Worm (Caenorhabditis elegans) whole organism, late embryonic: ENCODE results near the gene mpc-1.

ENCODE experiments used
- C38D4.7 ChIP-seq: fragments of 200-800 bp; sonication (Bioruptor generic); optimal IDR thresholded peaks from 2 replicates; lab custom pipeline; 2018; ENCODE audit warnings: mild to moderate bottlenecking, missing genetic modification characterization, moderate library complexity, missing compliant biosample characterization
- F13H6.1 ChIP-seq: sonication (generic microtip); optimal IDR thresholded peaks from 2 replicates; lab custom pipeline; 2016; ENCODE audit warnings: missing genetic modification characterization, missing compliant biosample characterization
- K02D7.2 ChIP-seq: sonication (generic microtip); optimal IDR thresholded peaks from 2 replicates; lab custom pipeline; 2017; ENCODE audit warnings: mild to moderate bottlenecking, missing genetic modification characterization, missing compliant biosample characterization
- K09A11.1 ChIP-seq: sonication (generic microtip); optimal IDR thresholded peaks from 2 replicates; lab custom pipeline; 2017; ENCODE audit warnings: antibody characterized with exemption, mild to moderate bottlenecking, missing genetic modification characterization, missing compliant biosample characterization; ENCODE audit not compliant: insufficient read depth
- ahr-1 ChIP-seq: sonication (generic microtip); optimal IDR thresholded peaks from 2 replicates; lab custom pipeline; 2016; ENCODE audit warnings: missing genetic modification characterization, missing compliant biosample characterization
- ceh-14 ChIP-seq: sonication (generic microtip); optimal IDR thresholded peaks from 2 replicates; lab custom pipeline; 2016; ENCODE audit warnings: missing genotype, missing genetic modification characterization, missing compliant biosample characterization
- ceh-2 ChIP-seq: sonication (generic microtip); optimal IDR thresholded peaks from 2 replicates; lab custom pipeline; 2016; ENCODE audit warnings: missing genotype, missing genetic modification characterization, missing compliant biosample characterization
- ceh-24 ChIP-seq: sonication (generic microtip); optimal IDR thresholded peaks from 2 replicates; lab custom pipeline; 2016; ENCODE audit warnings: mild to moderate bottlenecking, missing genetic modification characterization, missing compliant biosample characterization
- ceh-30 ChIP-seq: fragments of 150-350 bp; optimal IDR thresholded peaks from 2 replicates; lab custom pipeline; 2014; ENCODE audit warnings: missing biosample characterization, missing genetic modification characterization
- ceh-31 ChIP-seq: sonication (generic microtip); optimal IDR thresholded peaks from 2 replicates; lab custom pipeline; 2016; ENCODE audit warnings: missing genetic modification characterization, missing compliant biosample characterization
- ceh-34 ChIP-seq: sonication (generic microtip); optimal IDR thresholded peaks from 2 replicates; lab custom pipeline; 2016; ENCODE audit warnings: mild to moderate bottlenecking, missing genetic modification characterization, missing compliant biosample characterization
- ceh-6 ChIP-seq: fragments of 200-800 bp; sonication (Bioruptor generic); optimal IDR thresholded peaks from 2 replicates; lab custom pipeline; 2018; ENCODE audit warnings: mild to moderate bottlenecking, missing genetic modification characterization, missing compliant biosample characterization
- ceh-9 ChIP-seq: sonication (generic microtip); optimal IDR thresholded peaks from 2 replicates; lab custom pipeline; 2016; ENCODE audit warnings: mild to moderate bottlenecking, missing genetic modification characterization, inconsistent platforms, missing compliant biosample characterization
- dmd-4 ChIP-seq: sonication (generic microtip); optimal IDR thresholded peaks from 2 replicates; lab custom pipeline; 2016; ENCODE audit warnings: borderline replicate concordance, missing genetic modification characterization, missing compliant biosample characterization
- eyg-1 ChIP-seq: sonication (generic microtip); optimal IDR thresholded peaks from 2 replicates; lab custom pipeline; 2016; ENCODE audit warnings: missing genotype, missing genetic modification characterization, missing compliant biosample characterization
- fax-1 ChIP-seq: sonication (generic microtip); optimal IDR thresholded peaks from 2 replicates; lab custom pipeline; 2016; ENCODE audit warnings: missing genotype, missing genetic modification characterization, missing compliant biosample characterization
- fkh-6 ChIP-seq: sonication (generic microtip); optimal IDR thresholded peaks from 2 replicates; lab custom pipeline; 2016; ENCODE audit warnings: missing genetic modification characterization, missing compliant biosample characterization
- gmeb-2 ChIP-seq: sonication (generic microtip); optimal IDR thresholded peaks from 2 replicates; lab custom pipeline; 2016; ENCODE audit warnings: missing genetic modification characterization, inconsistent platforms, missing compliant biosample characterization
- hlh-15 ChIP-seq: sonication (generic microtip); optimal IDR thresholded peaks from 2 replicates; lab custom pipeline; 2016; ENCODE audit warnings: missing genetic modification characterization, missing compliant biosample characterization
- hlh-6 ChIP-seq: sonication (generic microtip); optimal IDR thresholded peaks from 2 replicates; lab custom pipeline; 2016; ENCODE audit warnings: missing genotype, missing genetic modification characterization, missing compliant biosample characterization
- hlh-8 ChIP-seq: sonication (generic microtip); optimal IDR thresholded peaks from 2 replicates; lab custom pipeline; 2016; ENCODE audit warnings: missing genotype, missing genetic modification characterization, missing compliant biosample characterization
- lim-6 ChIP-seq: sonication (generic microtip); optimal IDR thresholded peaks from 2 replicates; lab custom pipeline; 2016; ENCODE audit warnings: missing genetic modification characterization, missing compliant biosample characterization
- madf-2 ChIP-seq: sonication (generic microtip); optimal IDR thresholded peaks from 2 replicates; lab custom pipeline; 2017; ENCODE audit warnings: missing genetic modification characterization, missing compliant biosample characterization
- nfya-1 ChIP-seq: sonication (generic microtip); optimal IDR thresholded peaks from 2 replicates; lab custom pipeline; 2017; ENCODE audit warnings: missing genetic modification characterization, mild to moderate bottlenecking, missing compliant biosample characterization, antibody characterized with exemption, moderate library complexity
- nhr-232 ChIP-seq: sonication (generic microtip); optimal IDR thresholded peaks from 2 replicates; lab custom pipeline; 2016; ENCODE audit warnings: missing genetic modification characterization, missing compliant biosample characterization
- npax-4 ChIP-seq: sonication (generic microtip); optimal IDR thresholded peaks from 2 replicates; lab custom pipeline; 2016; ENCODE audit warnings: missing genetic modification characterization, missing compliant biosample characterization
- pha-2 ChIP-seq: sonication (generic microtip); optimal IDR thresholded peaks from 2 replicates; lab custom pipeline; 2017; ENCODE audit warnings: mild to moderate bottlenecking, missing genetic modification characterization, missing compliant biosample characterization
- pha-4 ChIP-seq: fragments of 150-350 bp; optimal IDR thresholded peaks from 2 replicates; lab custom pipeline; 2018; ENCODE audit warnings: missing biosample characterization, missing genetic modification reagents, missing genetic modification characterization
- pros-1 ChIP-seq: fragments of 150-350 bp; optimal IDR thresholded peaks from 2 replicates; lab custom pipeline; 2014; ENCODE audit warnings: missing biosample characterization, missing genetic modification reagents, missing genetic modification characterization
- rnt-1 ChIP-seq: sonication (generic microtip); optimal IDR thresholded peaks from 2 replicates; lab custom pipeline; 2016; ENCODE audit warnings: missing genetic modification characterization, missing compliant biosample characterization
- sdc-2 ChIP-seq: sonication (generic microtip); optimal IDR thresholded peaks from 2 replicates; lab custom pipeline; 2016; ENCODE audit warnings: missing genotype, missing genetic modification characterization, missing compliant biosample characterization
- sox-4 ChIP-seq: sonication (generic microtip); optimal IDR thresholded peaks from 2 replicates; lab custom pipeline; 2017; ENCODE audit warnings: mild to moderate bottlenecking, missing genetic modification characterization, inconsistent platforms, missing compliant biosample characterization
- unc-42 ChIP-seq: sonication (generic microtip); optimal IDR thresholded peaks from 2 replicates; lab custom pipeline; 2016; ENCODE audit warnings: missing genotype, missing genetic modification characterization, missing compliant biosample characterization
- unc-86 ChIP-seq: sonication (generic microtip); optimal IDR thresholded peaks from 2 replicates; lab custom pipeline; 2016; ENCODE audit warnings: missing genetic modification characterization, missing compliant biosample characterization
- zip-5 ChIP-seq: sonication (generic microtip); optimal IDR thresholded peaks from 2 replicates; lab custom pipeline; 2016; ENCODE audit warnings: missing genetic modification characterization, missing compliant biosample characterization

Gene mpc-1

ce11 chrIII:4434294-4434781 is 21.1 kb downstream of the mpc-1 start, which contains the start of gene C28A5.1:
Gene C28A5.1, minus strand, starts transcription at chrIII:4434344.
- no peak for TF ChIP-seq sox-4
- TF ChIP-seq, all 69 proteins: peak for 0

ce11 chrIII:4435262-4435661 is 22.0 kb downstream of the mpc-1 start:
- no peak for TF ChIP-seq madf-2
- no peak for TF ChIP-seq fax-1
- no peak for TF ChIP-seq pros-1 (tag; lab: Kevin White, UChicago)
- no peak for TF ChIP-seq nhr-232
- no peak for TF ChIP-seq unc-42 (tag; lab: Kevin White, UChicago)
- no peak for TF ChIP-seq zip-5 (tag; lab: Kevin White, UChicago)
- TF ChIP-seq dmd-4 (tag; lab: Kevin White, UChicago) = no peak
- TF ChIP-seq F13H6.1 (tag; lab: Kevin White, UChicago) = no peak
- TF ChIP-seq npax-4 (tag; lab: Kevin White, UChicago) = no peak
- no peak for TF ChIP-seq ceh-34
- no peak for TF ChIP-seq rnt-1 (tag; lab: Kevin White, UChicago)
- no peak for TF ChIP-seq gmeb-2 (tag; lab: Kevin White, UChicago)
- no peak for TF ChIP-seq K02D7.2
- no peak for TF ChIP-seq unc-86 (tag; lab: Kevin White, UChicago)
- TF ChIP-seq, all 69 proteins: peak for 0

ce11 chrIII:4439493-4439983 is 26.3 kb downstream of the mpc-1 start, which contains the start of gene C28A5.2:
Gene C28A5.2, minus strand, starts transcription at chrIII:4439543.
- TF ChIP-seq rnt-1 (tag; lab: Kevin White, UChicago) (no peak), ceh-24 (tag; lab: Kevin White, UChicago) (no peak), K09A11.1 (no peak), fax-1 (no peak)

- TF ChIP-seq ceh-6 (GFP tag; lab: Kevin White, UChicago) (no peak), ceh-31 (tag; lab: Kevin White, UChicago) (no peak), ceh-14 (tag; lab: Kevin White, UChicago) (no peak), unc-42 (tag; lab: Kevin White, UChicago) (no peak), pha-2 (tag; lab: Kevin White, UChicago) (no peak), fax-1 (no peak), pros-1 (tag; lab: Kevin White, UChicago) (no peak), nfya-1 (no peak), ceh-30 (tag; lab: Kevin White, UChicago) (no peak), nhr-232 (no peak), ceh-2 (tag; lab: Kevin White, UChicago) (no peak), sdc-2 (tag; lab: Kevin White, UChicago) (no peak), dmd-4 (tag; lab: Kevin White, UChicago) (no peak), hlh-15 (no peak), lim-6 (no peak), hlh-6 (tag; lab: Kevin White, UChicago) (no peak), C38D4.7 (GFP tag; lab: Kevin White, UChicago) (no peak), F13H6.1 (tag; lab: Kevin White, UChicago) (no peak)
Measured at ce11 chrIII:4441781-4442180, 28.5 kb downstream of the mpc-1 start, which contains the start of gene nex-3. Gene nex-3, plus strand, starts transcription at chrIII:4442081.

ce11 chrIII:4444492-4444891 is 31.2 kb downstream of the mpc-1 start:
- no peak for TF ChIP-seq nhr-232
- TF ChIP-seq ahr-1 = no peak
- no peak for TF ChIP-seq fkh-6 (tag; lab: Kevin White, UChicago)
- TF ChIP-seq hlh-6 (tag; lab: Kevin White, UChicago) = no peak
- no peak for TF ChIP-seq pha-4 (tag; lab: Kevin White, UChicago)
- no peak for TF ChIP-seq hlh-8 (tag; lab: Kevin White, UChicago)
- TF ChIP-seq F13H6.1 (tag; lab: Kevin White, UChicago) = no peak
- no peak for TF ChIP-seq madf-2
- no peak for TF ChIP-seq eyg-1
- no peak for TF ChIP-seq ceh-30 (tag; lab: Kevin White, UChicago)
- TF ChIP-seq ceh-9 (tag; lab: Kevin White, UChicago) = no peak
- TF ChIP-seq gmeb-2 (tag; lab: Kevin White, UChicago) = no peak
- no peak for TF ChIP-seq K02D7.2
- TF ChIP-seq sdc-2 (tag; lab: Kevin White, UChicago) = no peak
